Worm (Caenorhabditis elegans): ENCODE results near the gene ZK1098.9.

The ZK1098.9 gene

DNA sequence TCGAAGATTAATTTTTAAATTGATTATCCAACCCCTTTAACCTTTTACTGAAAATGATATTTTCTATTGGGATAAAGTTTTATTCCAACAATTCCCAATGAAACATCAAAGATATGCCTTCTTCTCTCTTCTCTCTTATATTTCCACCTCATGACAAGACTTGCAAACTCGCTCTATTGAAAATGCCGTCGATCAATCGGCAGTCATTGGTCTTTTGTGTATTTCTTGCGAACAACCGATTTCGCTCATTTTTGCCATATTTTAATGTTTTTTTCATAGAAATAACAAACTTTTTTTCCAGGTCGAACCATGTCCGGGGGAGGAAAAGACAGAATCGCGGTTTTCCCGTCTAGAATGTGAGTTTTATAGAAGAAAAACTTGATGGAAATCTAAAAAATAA lies 36.4 kb upstream of the ZK1098.9 start, which contains the start of gene vha-14:
TSS of gene vha-14 (plus strand) at position 302 of the 400 bp plus-strand sequence.
- TF ChIP-seq lin-35 (GFP tag; optimal IDR thresholded peaks at IDR 0.05), result peak; percentile 39 to 77
- TF ChIP-seq nhr-12 (tag; optimal IDR thresholded peaks at IDR 0.05), result no peak
- TF ChIP-seq fkh-4 (tag; optimal IDR thresholded peaks at IDR 0.05; ENCODE audit: borderline replicate concordance), result no peak
- TF ChIP-seq nhr-90 (tag; optimal IDR thresholded peaks at IDR 0.05; ENCODE audit: poor library complexity), result no peak
- TF ChIP-seq alr-1 (tag; optimal IDR thresholded peaks at IDR 0.05; ENCODE audit: borderline replicate concordance), result no peak
- TF ChIP-seq sup-37 (GFP tag; optimal IDR thresholded peaks at IDR 0.05), result no peak
- TF ChIP-seq unc-130 (tag; optimal IDR thresholded peaks at IDR 0.05), result peak; percentile 42
- no peak for TF ChIP-seq pax-3 (tag; optimal IDR thresholded peaks at IDR 0.05)
- no peak for TF ChIP-seq nhr-28 (tag; optimal IDR thresholded peaks at IDR 0.05)
- TF ChIP-seq lin-39 (tag; optimal IDR thresholded peaks at IDR 0.05), result no peak
- peak; percentile 74 for TF ChIP-seq mep-1 (tag; optimal IDR thresholded peaks at IDR 0.05)
- TF ChIP-seq nhr-19 (GFP tag; conservative IDR thresholded peaks at IDR 0.05), result no peak
- no peak for TF ChIP-seq vab-15 (tag; optimal IDR thresholded peaks at IDR 0.05)
- TF ChIP-seq ceh-63 (GFP tag; optimal IDR thresholded peaks at IDR 0.05), result no peak
- no peak for TF ChIP-seq rnt-1 (tag; optimal IDR thresholded peaks at IDR 0.05)
- TF ChIP-seq ztf-11 (tag; optimal IDR thresholded peaks at IDR 0.05), result no peak
- no peak for TF ChIP-seq swsn-7 (tag; optimal IDR thresholded peaks at IDR 0.05)
- TF ChIP-seq snu-23 (GFP tag; optimal IDR thresholded peaks at IDR 0.05), result peak; percentile 63
- TF ChIP-seq F16B12.6 (tag; optimal IDR thresholded peaks at IDR 0.05), result no peak
- TF ChIP-seq zag-1 (tag; optimal IDR thresholded peaks at IDR 0.05), result no peak
- TF ChIP-seq C34B4.2 (tag; optimal IDR thresholded peaks at IDR 0.05), result no peak
- TF ChIP-seq ceh-88 (GFP tag; IDR thresholded peaks at IDR 0.05), result no peak
- peak; percentile 6 for TF ChIP-seq lir-3 (tag; optimal IDR thresholded peaks at IDR 0.05; ENCODE audit: poor library complexity)
- TF ChIP-seq ces-1 (GFP tag; optimal IDR thresholded peaks at IDR 0.05), result no peak
- peak; percentile 64 for TF ChIP-seq C16A3.4 (tag; optimal IDR thresholded peaks at IDR 0.05)
- TF ChIP-seq lin-14 (GFP tag; optimal IDR thresholded peaks at IDR 0.05), result peak; percentile 71
- no peak for TF ChIP-seq unc-86 (tag; optimal IDR thresholded peaks at IDR 0.05)
- TF ChIP-seq nhr-71 (tag; optimal IDR thresholded peaks at IDR 0.05), result peak; percentile 16
- TF ChIP-seq egl-13 (tag; optimal IDR thresholded peaks at IDR 0.05), result no peak
- TF ChIP-seq zip-4 (GFP tag; optimal IDR thresholded peaks at IDR 0.05), result no peak
- peak; percentile 32 for TF ChIP-seq skn-1 (tag; optimal IDR thresholded peaks at IDR 0.05)
- TF ChIP-seq pqm-1 (tag; optimal IDR thresholded peaks at IDR 0.05), result no peak
- TF ChIP-seq ceh-90 (tag; optimal IDR thresholded peaks at IDR 0.05), result no peak
- no peak for TF ChIP-seq nhr-237 (tag; optimal IDR thresholded peaks at IDR 0.05)
- TF ChIP-seq efl-1 (optimal IDR thresholded peaks at IDR 0.05), result peak; percentile 45 to 57
- TF ChIP-seq efl-1 (GFP tag; optimal IDR thresholded peaks at IDR 0.05 in 1 of 2), result peak; percentile 52 to 79
- TF ChIP-seq sox-4 (tag; optimal IDR thresholded peaks at IDR 0.05), result no peak
- no peak for TF ChIP-seq fos-1 (tag; optimal IDR thresholded peaks at IDR 0.05)
- TF ChIP-seq mab-9 (GFP tag; IDR thresholded peaks at IDR 0.05), result no peak
- TF ChIP-seq unc-98 (GFP tag; IDR thresholded peaks at IDR 0.05), result no peak
- peak in 1 of 3 experiments; percentile 65 for TF ChIP-seq ceh-82 (tag; optimal IDR thresholded peaks at IDR 0.05)
- TF ChIP-seq tlp-1 (tag; optimal IDR thresholded peaks at IDR 0.05), result no peak
- TF ChIP-seq nhr-77 (tag; optimal IDR thresholded peaks at IDR 0.05), result no peak
- TF ChIP-seq aly-2 (tag; optimal IDR thresholded peaks at IDR 0.05), result no peak
- TF ChIP-seq fkh-10 (GFP tag; optimal IDR thresholded peaks at IDR 0.05), result no peak
- no peak for TF ChIP-seq elt-2 (tag; optimal IDR thresholded peaks at IDR 0.05)
- no peak for TF ChIP-seq hpl-2 (GFP tag; optimal IDR thresholded peaks at IDR 0.05)
- TF ChIP-seq nhr-76 (tag; optimal IDR thresholded peaks at IDR 0.05), result no peak
- no peak for TF ChIP-seq dsc-1 (tag; optimal IDR thresholded peaks at IDR 0.05)
- no peak for TF ChIP-seq xbp-1 (tag; optimal IDR thresholded peaks at IDR 0.05)
- TF ChIP-seq jun-1 (tag; optimal IDR thresholded peaks at IDR 0.05), result no peak
- no peak for TF ChIP-seq nhr-47 (tag; optimal IDR thresholded peaks at IDR 0.05)
- TF ChIP-seq lsy-2 (tag; optimal IDR thresholded peaks at IDR 0.05), result peak in 1 of 2 experiments; percentile 77
- TF ChIP-seq blmp-1 (tag; optimal IDR thresholded peaks at IDR 0.05), result peak; percentile 58
- no peak for TF ChIP-seq nhr-85 (tag)
